Fruit fly (Drosophila melanogaster) whole organism, embryonic: ENCODE measurements around the gene Srp14.

Experiments used
- B-H1 ChIP-seq: fragments of 200-800 bp; sonication (Bioruptor generic); IDR thresholded peaks from 3 replicates; pipeline ENCODE4 v1.3.6; 2022; ENCODE audit warnings: missing biosample characterization, missing genetic modification characterization
- Bgb ChIP-seq: fragments of 200-800 bp; sonication (Bioruptor generic); IDR thresholded peaks from 2 replicates; pipeline ENCODE4 v1.3.6; 2022; ENCODE audit warnings: missing biosample characterization, missing genetic modification characterization; ENCODE audit not compliant: partially characterized antibody
- CG10209 ChIP-seq: fragments of 200-800 bp; sonication (Bioruptor generic); optimal IDR thresholded peaks from 3 replicates; lab custom pipeline; 2017; ENCODE audit warnings: missing biosample characterization, mild to moderate bottlenecking, missing genetic modification characterization, missing genetic modification reagents
- CG10543 ChIP-seq: fragments of 200-800 bp; sonication (Bioruptor generic); optimal IDR thresholded peaks from 3 replicates; lab custom pipeline; 2017; ENCODE audit warnings: missing biosample characterization, mild to moderate bottlenecking, missing genetic modification characterization, moderate library complexity
- CG11247 ChIP-seq: fragments of 200-800 bp; sonication (Bioruptor generic); IDR thresholded peaks from 2 replicates; pipeline ENCODE4 v1.3.6; 2022; ENCODE audit warnings: missing biosample characterization, missing genetic modification characterization
- CG11398 ChIP-seq: fragments of 200-800 bp; sonication (Bioruptor generic); optimal IDR thresholded peaks from 2 replicates; lab custom pipeline; 2016; ENCODE audit warnings: missing biosample characterization, missing genetic modification characterization
- CG13624 ChIP-seq: fragments of 200-800 bp; sonication (Bioruptor generic); optimal IDR thresholded peaks from 2 replicates; lab custom pipeline; 2016; ENCODE audit warnings: missing biosample characterization, missing genetic modification characterization
- CG14710 ChIP-seq: fragments of 200-800 bp; sonication (Bioruptor generic); optimal IDR thresholded peaks from 3 replicates; lab custom pipeline; 2019; ENCODE audit warnings: missing biosample characterization, mild to moderate bottlenecking, missing genetic modification characterization, moderate library complexity
- CG15011 ChIP-seq: fragments of 200-800 bp; sonication (Bioruptor generic); optimal IDR thresholded peaks from 3 replicates; lab custom pipeline; 2018; ENCODE audit warnings: missing biosample characterization, mild to moderate bottlenecking, missing genetic modification characterization
- CG18262 ChIP-seq: fragments of 200-800 bp; optimal IDR thresholded peaks from 3 replicates; lab custom pipeline; 2019; ENCODE audit warnings: missing biosample characterization, mild to moderate bottlenecking, missing genetic modification characterization, moderate library complexity
- CG2678 ChIP-seq: fragments of 200-800 bp; sonication (Bioruptor generic); optimal IDR thresholded peaks from 3 replicates; lab custom pipeline; 2019; ENCODE audit warnings: missing biosample characterization, mild to moderate bottlenecking, missing genetic modification characterization, moderate library complexity
- CG30403 ChIP-seq: fragments of 200-800 bp; sonication (Bioruptor generic); optimal IDR thresholded peaks from 3 replicates; lab custom pipeline; 2016; ENCODE audit warnings: missing biosample characterization, missing genetic modification characterization
- CG3407 ChIP-seq: fragments of 200-800 bp; sonication (Bioruptor generic); optimal IDR thresholded peaks from 2 replicates; lab custom pipeline; 2018; ENCODE audit warnings: missing biosample characterization, mild to moderate bottlenecking, missing genetic modification characterization
- CG4328 ChIP-seq: fragments of 200-800 bp; sonication (Bioruptor generic); optimal IDR thresholded peaks from 3 replicates; lab custom pipeline; 2017; ENCODE audit warnings: missing biosample characterization, missing genetic modification reagents, missing genetic modification characterization
- CG4617 ChIP-seq: fragments of 200-800 bp; sonication (Bioruptor generic); optimal IDR thresholded peaks from 3 replicates; lab custom pipeline; 2016; ENCODE audit warnings: missing biosample characterization, missing genetic modification characterization, borderline replicate concordance
- CG4820 ChIP-seq: fragments of 200-800 bp; sonication (Bioruptor generic); optimal IDR thresholded peaks from 3 replicates; lab custom pipeline; 2016; ENCODE audit warnings: missing biosample characterization, missing genetic modification characterization
- CG5180 ChIP-seq: fragments of 200-800 bp; sonication (Bioruptor generic); optimal IDR thresholded peaks from 3 replicates; lab custom pipeline; 2017; ENCODE audit warnings: missing biosample characterization, missing genetic modification characterization, mild to moderate bottlenecking, moderate library complexity, missing genetic modification reagents
- CG6765 ChIP-seq: fragments of 200-800 bp; sonication (Bioruptor generic); optimal IDR thresholded peaks from 3 replicates; lab custom pipeline; 2017; ENCODE audit warnings: missing biosample characterization, mild to moderate bottlenecking, missing genetic modification characterization
- CG7271 ChIP-seq: fragments of 200-800 bp; sonication (Bioruptor generic); optimal IDR thresholded peaks from 2 replicates; lab custom pipeline; 2018; ENCODE audit warnings: missing biosample characterization, mild to moderate bottlenecking, missing genetic modification characterization, moderate library complexity
- CG7963 ChIP-seq: fragments of 200-800 bp; sonication (Bioruptor generic); IDR thresholded peaks from 3 replicates; pipeline ENCODE4 v1.3.6; 2022; ENCODE audit warnings: missing biosample characterization, missing genetic modification characterization; ENCODE audit not compliant: partially characterized antibody
- CG9609 ChIP-seq: fragments of 200-800 bp; sonication (Bioruptor generic); optimal IDR thresholded peaks from 3 replicates; lab custom pipeline; 2016; ENCODE audit warnings: missing biosample characterization, missing genetic modification characterization
- CTCF ChIP-seq: fragments of 200-800 bp; sonication (Bioruptor generic); optimal IDR thresholded peaks from 2 replicates; lab custom pipeline; 2017; ENCODE audit warnings: missing biosample characterization, mild to moderate bottlenecking, missing genetic modification characterization, moderate library complexity
- Dek ChIP-seq: fragments of 200-800 bp; sonication (Bioruptor generic); optimal IDR thresholded peaks from 3 replicates; lab custom pipeline; 2019; ENCODE audit warnings: missing biosample characterization, mild to moderate bottlenecking, missing genetic modification characterization, moderate library complexity
- Ets97D ChIP-seq: fragments of 200-800 bp; sonication (Bioruptor generic); optimal IDR thresholded peaks from 3 replicates; lab custom pipeline; 2016; ENCODE audit warnings: missing biosample characterization, missing genetic modification characterization
- H2.0 ChIP-seq: fragments of 200-800 bp; sonication (Bioruptor generic); IDR thresholded peaks from 2 replicates; pipeline ENCODE4 v1.3.6; 2022; ENCODE audit warnings: missing biosample characterization, missing genetic modification characterization
- MTF-1 ChIP-seq: fragments of 200-800 bp; sonication (Bioruptor generic); optimal IDR thresholded peaks from 2 replicates; lab custom pipeline; 2018; ENCODE audit warnings: missing biosample characterization, mild to moderate bottlenecking, missing genetic modification characterization, borderline replicate concordance
- PHDP ChIP-seq: fragments of 200-800 bp; sonication (Bioruptor generic); optimal IDR thresholded peaks from 3 replicates; lab custom pipeline; 2018; ENCODE audit warnings: missing biosample characterization, mild to moderate bottlenecking, missing genetic modification characterization, moderate library complexity
- Pdp1 ChIP-seq, 2 experiments: fragments of 200-800 bp; sonication (Bioruptor generic); optimal IDR thresholded peaks; 3 replicates each; lab custom pipeline; 2016; ENCODE audit warnings: missing biosample characterization in 2 of 2, missing genetic modification characterization in 2 of 2, mild to moderate bottlenecking in 1 of 2, moderate library complexity in 1 of 2
- Ravus ChIP-seq: fragments of 200-800 bp; sonication (Bioruptor generic); IDR thresholded peaks from 2 replicates; pipeline ENCODE4 v1.3.6; 2022; ENCODE audit warnings: missing biosample characterization, missing genetic modification characterization
- Sry-δ ChIP-seq: fragments of 200-800 bp; sonication (Bioruptor generic); optimal IDR thresholded peaks from 2 replicates; lab custom pipeline; 2016; ENCODE audit warnings: missing biosample characterization, missing genetic modification characterization
- Vsx1 ChIP-seq: fragments of 200-800 bp; sonication (Bioruptor generic); optimal IDR thresholded peaks from 2 replicates; lab custom pipeline; 2017; ENCODE audit warnings: missing biosample characterization, mild to moderate bottlenecking, missing genetic modification characterization, missing genetic modification reagents
- ara ChIP-seq: fragments of 200-800 bp; sonication (Bioruptor generic); IDR thresholded peaks from 2 replicates; pipeline ENCODE4 v1.3.6; 2022; ENCODE audit warnings: missing biosample characterization, missing genetic modification characterization
- br ChIP-seq: fragments of >200 bp; optimal IDR thresholded peaks from 2 replicates; lab custom pipeline; 2017
- cas ChIP-seq: fragments of 200-800 bp; sonication (Bioruptor generic); IDR thresholded peaks from 2 replicates; pipeline ENCODE4 v1.3.6; 2022; ENCODE audit warnings: missing biosample characterization, missing genetic modification characterization
- chinmo ChIP-seq: fragments of 200-800 bp; sonication (Bioruptor generic); IDR thresholded peaks from 4 replicates; pipeline ENCODE4 v1.3.6; 2022; ENCODE audit warnings: missing biosample characterization, missing genetic modification characterization; ENCODE audit not compliant: partially characterized antibody
- chn ChIP-seq: fragments of 200-800 bp; sonication (Bioruptor generic); optimal IDR thresholded peaks from 2 replicates; lab custom pipeline; 2016; ENCODE audit warnings: missing biosample characterization, missing genetic modification characterization
- fu2 ChIP-seq: fragments of 200-800 bp; sonication (Bioruptor generic); optimal IDR thresholded peaks from 2 replicates; lab custom pipeline; 2016; ENCODE audit warnings: missing biosample characterization, missing genetic modification characterization
- ham ChIP-seq: fragments of 200-800 bp; sonication (Bioruptor generic); IDR thresholded peaks from 2 replicates; pipeline ENCODE4 v1.3.6; 2022; ENCODE audit warnings: missing biosample characterization, missing genetic modification characterization
- her ChIP-seq: fragments of 200-800 bp; sonication (Bioruptor generic); optimal IDR thresholded peaks from 2 replicates; lab custom pipeline; 2016; ENCODE audit warnings: missing biosample characterization, missing genetic modification characterization
- hth ChIP-seq: fragments of >200 bp; optimal IDR thresholded peaks from 2 replicates; lab custom pipeline; 2017; ENCODE audit warnings: inconsistent platforms
- klu ChIP-seq: fragments of 200-800 bp; sonication (Bioruptor generic); IDR thresholded peaks from 2 replicates; pipeline ENCODE4 v1.3.6; 2022; ENCODE audit warnings: missing biosample characterization, missing genetic modification characterization
- nom ChIP-seq: fragments of 200-800 bp; sonication (Bioruptor generic); optimal IDR thresholded peaks from 2 replicates; lab custom pipeline; 2017; ENCODE audit warnings: missing biosample characterization, missing genetic modification characterization, mild to moderate bottlenecking, moderate library complexity, missing genetic modification reagents
- onecut ChIP-seq: fragments of 200-800 bp; sonication (Bioruptor generic); IDR thresholded peaks from 2 replicates; pipeline ENCODE4 v1.3.6; 2022; ENCODE audit warnings: missing biosample characterization, missing genetic modification characterization
- pfk ChIP-seq: fragments of 200-800 bp; sonication (Bioruptor generic); optimal IDR thresholded peaks from 2 replicates; lab custom pipeline; 2018; ENCODE audit warnings: missing biosample characterization, mild to moderate bottlenecking, missing genetic modification characterization, moderate library complexity
- pros ChIP-seq: fragments of 200-800 bp; sonication (Bioruptor generic); optimal IDR thresholded peaks from 3 replicates; lab custom pipeline; 2019; ENCODE audit warnings: missing biosample characterization, mild to moderate bottlenecking, missing genetic modification characterization, moderate library complexity
- psq ChIP-seq: fragments of 200-800 bp; sonication (Bioruptor generic); optimal IDR thresholded peaks from 2 replicates; lab custom pipeline; 2017; ENCODE audit warnings: missing biosample characterization, missing genetic modification characterization
- vfl ChIP-seq: fragments of 200-800 bp; sonication (Bioruptor generic); optimal IDR thresholded peaks from 2 replicates; lab custom pipeline; 2016; ENCODE audit warnings: missing biosample characterization, missing genetic modification characterization
- wek ChIP-seq: fragments of 200-800 bp; sonication (Bioruptor generic); optimal IDR thresholded peaks from 3 replicates; lab custom pipeline; 2018; ENCODE audit warnings: missing biosample characterization, mild to moderate bottlenecking, missing genetic modification characterization, moderate library complexity
- zen2 ChIP-seq: fragments of 200-800 bp; sonication (Bioruptor generic); IDR thresholded peaks from 3 replicates; pipeline ENCODE4 v1.3.6; 2022; ENCODE audit warnings: missing biosample characterization, missing genetic modification characterization; ENCODE audit not compliant: partially characterized antibody

Gene Srp14

DNA sequence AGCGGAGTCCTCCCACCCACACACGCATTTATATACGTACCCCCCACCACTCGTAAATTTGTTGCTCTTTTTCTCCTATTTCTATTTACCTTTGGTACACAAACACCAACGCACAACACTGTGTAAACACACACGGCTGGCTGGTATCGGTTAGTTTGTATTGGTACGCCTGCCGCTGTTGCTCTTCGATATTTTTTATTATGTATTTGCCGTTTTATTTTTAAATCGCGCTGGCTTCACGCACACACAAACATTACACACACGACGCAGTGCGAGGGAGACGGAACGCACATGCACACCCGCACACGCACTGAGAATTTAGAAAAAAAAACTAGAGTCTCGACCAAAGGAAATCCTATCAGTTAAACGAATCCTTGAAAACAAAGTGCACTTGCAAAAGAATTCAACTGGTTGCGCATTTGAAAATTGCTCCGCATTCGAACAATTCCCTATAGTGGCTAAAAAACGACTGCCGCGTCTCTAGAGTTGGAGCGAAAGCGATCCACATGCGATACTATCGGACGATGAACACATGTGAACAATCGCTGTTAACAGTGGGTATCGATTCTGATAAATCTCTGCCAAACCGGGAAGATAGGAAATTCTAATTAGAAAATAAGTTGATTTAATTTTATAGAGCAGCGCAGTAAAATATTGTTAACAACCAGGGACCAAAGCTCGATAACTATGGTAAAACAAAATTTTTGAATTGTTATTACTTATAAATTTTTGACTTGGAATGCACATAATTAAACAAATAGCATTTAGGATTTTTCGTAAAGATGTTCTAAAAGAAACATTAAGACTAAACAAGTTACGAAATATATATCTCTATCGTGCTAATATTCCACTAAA lies 29.1 kb upstream of the Srp14 start (continued):
- TF ChIP-seq PHDP (tag; lab: Kevin White, UChicago) (peak; percentile 80), CG18262 (tag; lab: Kevin White, UChicago) (no peak), CG3407 (GFP tag; lab: Kevin White, UChicago) (peak; percentile 91), CG30403 (GFP tag; lab: Kevin White, UChicago) (no peak), CG9609 (GFP tag; lab: Kevin White, UChicago) (no peak), ara (GFP tag; lab: Robert Waterston, UW) (peak; percentile 57; the same call in 1 of the 2 replicates), chn (GFP tag; lab: Kevin White, UChicago) (peak; percentile 35), CG7963 (GFP tag; lab: Robert Waterston, UW) (peak; percentile 96), CG14710 (tag; lab: Kevin White, UChicago) (peak; percentile 28), CTCF (GFP tag; lab: Kevin White, UChicago) (peak; percentile 19), Pdp1 (GFP tag; optimal IDR thresholded peaks at IDR 0.05; lab: Kevin White, UChicago) (peak; percentile 23 to 79), CG2678 (tag; lab: Kevin White, UChicago) (peak; percentile 68), pros (GFP tag; lab: Kevin White, UChicago) (peak; percentile 32), Bgb (GFP tag; lab: Robert Waterston, UW) (peak; percentile 95), CG15011 (GFP tag; lab: Kevin White, UChicago) (peak; percentile 81), fu2 (peak; percentile 17), Vsx1 (peak; percentile 54), br (no peak), Sry-δ (GFP tag; lab: Kevin White, UChicago) (peak; percentile 91), CG4820 (GFP tag; lab: Kevin White, UChicago) (no peak), hth (lab: Kevin White, UChicago) (no peak), klu (GFP tag; lab: Robert Waterston, UW) (no peak), MTF-1 (GFP tag; lab: Kevin White, UChicago) (peak; percentile 96), CG7271 (tag; lab: Kevin White, UChicago) (peak; percentile 69), her (GFP tag; lab: Kevin White, UChicago) (peak; percentile 32), cas (GFP tag; lab: Robert Waterston, UW) (no peak; the same call in 1 of the 2 replicates), H2.0 (GFP tag; lab: Robert Waterston, UW) (no peak), psq (no peak), nom (GFP tag; lab: Kevin White, UChicago) (peak; percentile 67), onecut (GFP tag; lab: Robert Waterston, UW) (peak; percentile 79), chinmo (peak; percentile 98), B-H1 (peak; percentile 24; the same call in 1 of the 3 replicates), Ets97D (GFP tag; lab: Kevin White, UChicago) (no peak), CG10543 (GFP tag; lab: Kevin White, UChicago) (peak; percentile 89), Ravus (GFP tag; lab: Robert Waterston, UW) (no peak), zen2 (GFP tag; lab: Robert Waterston, UW) (peak; percentile 95), vfl (GFP tag; lab: Kevin White, UChicago) (peak; percentile 38), CG10209 (peak; percentile 79), CG4617 (GFP tag; lab: Kevin White, UChicago) (peak; percentile 65), CG6765 (GFP tag; lab: Kevin White, UChicago) (peak; percentile 77), CG13624 (GFP tag; lab: Kevin White, UChicago) (peak; percentile 76), wek (peak; percentile 94), pfk (GFP tag; lab: Kevin White, UChicago) (peak; percentile 76), CG11398 (GFP tag; lab: Kevin White, UChicago) (peak; percentile 57), CG4328 (GFP tag; lab: Kevin White, UChicago) (peak; percentile 90), CG5180 (GFP tag; lab: Kevin White, UChicago) (peak; percentile 90), ham (GFP tag; lab: Robert Waterston, UW) (no peak), CG11247 (GFP tag; lab: Robert Waterston, UW) (peak; percentile 9; the same call in 1 of the 2 replicates), Dek (tag; lab: Kevin White, UChicago) (peak; percentile 58)
